Fruit fly (Drosophila melanogaster) whole organism, embryonic: ENCODE data around the gene CG12661.
A peak's percentile ranks its signal among the peaks of the same experiment; 100 is the strongest.

Source experiments
- ATbp ChIP-seq: fragments of 200-800 bp; sonication (Bioruptor generic); optimal IDR thresholded peaks from 2 replicates; lab custom pipeline; 2017; ENCODE audit warnings: missing biosample characterization, mild to moderate bottlenecking, missing genetic modification characterization, missing genetic modification reagents
- Adf1 ChIP-seq: fragments of 200-800 bp; sonication (Bioruptor generic); IDR thresholded peaks from 2 replicates; pipeline ENCODE4 v1.3.6; 2022; ENCODE audit warnings: missing biosample characterization, missing genetic modification characterization
- Aef1 ChIP-seq: fragments of 200-800 bp; sonication (Bioruptor generic); IDR thresholded peaks from 3 replicates; pipeline ENCODE4 v1.3.6; 2022; ENCODE audit warnings: missing biosample characterization, missing genetic modification characterization
- Atf3 ChIP-seq: fragments of 200-800 bp; sonication (Bioruptor generic); optimal IDR thresholded peaks from 3 replicates; lab custom pipeline; 2016; ENCODE audit warnings: missing biosample characterization, missing genetic modification characterization
- BtbVII ChIP-seq: fragments of 200-800 bp; sonication (Bioruptor generic); optimal IDR thresholded peaks from 3 replicates; lab custom pipeline; 2017; ENCODE audit warnings: missing biosample characterization, mild to moderate bottlenecking, missing genetic modification characterization
- CG10274 ChIP-seq: fragments of 200-800 bp; sonication (Bioruptor generic); optimal IDR thresholded peaks from 3 replicates; lab custom pipeline; 2017; ENCODE audit warnings: missing biosample characterization, mild to moderate bottlenecking, missing genetic modification characterization
- CG10565 ChIP-seq: fragments of 200-800 bp; sonication (Bioruptor generic); optimal IDR thresholded peaks from 3 replicates; lab custom pipeline; 2016; ENCODE audit warnings: missing biosample characterization, mild to moderate bottlenecking, missing genetic modification characterization
- CG11398 ChIP-seq: fragments of 200-800 bp; sonication (Bioruptor generic); optimal IDR thresholded peaks from 2 replicates; lab custom pipeline; 2016; ENCODE audit warnings: missing biosample characterization, missing genetic modification characterization
- CG12236 ChIP-seq: fragments of 200-800 bp; sonication (Bioruptor generic); optimal IDR thresholded peaks from 2 replicates; lab custom pipeline; 2016; ENCODE audit warnings: missing biosample characterization, missing genetic modification characterization
- CG13296 ChIP-seq: fragments of 200-800 bp; sonication (Bioruptor generic); optimal IDR thresholded peaks from 3 replicates; lab custom pipeline; 2018; ENCODE audit warnings: missing biosample characterization, mild to moderate bottlenecking, missing genetic modification characterization
- CG14710 ChIP-seq: fragments of 200-800 bp; sonication (Bioruptor generic); optimal IDR thresholded peaks from 3 replicates; lab custom pipeline; 2019; ENCODE audit warnings: missing biosample characterization, mild to moderate bottlenecking, missing genetic modification characterization, moderate library complexity
- CG15269 ChIP-seq: fragments of 200-800 bp; sonication (Bioruptor generic); optimal IDR thresholded peaks from 2 replicates; lab custom pipeline; 2018; ENCODE audit warnings: missing biosample characterization, mild to moderate bottlenecking, missing genetic modification characterization, moderate library complexity
- CG18262 ChIP-seq: fragments of 200-800 bp; optimal IDR thresholded peaks from 3 replicates; lab custom pipeline; 2019; ENCODE audit warnings: missing biosample characterization, mild to moderate bottlenecking, missing genetic modification characterization, moderate library complexity
- CG18599 ChIP-seq: fragments of 200-800 bp; sonication (Bioruptor generic); optimal IDR thresholded peaks from 3 replicates; lab custom pipeline; 2017; ENCODE audit warnings: missing biosample characterization, missing genetic modification characterization, mild to moderate bottlenecking, moderate library complexity, missing genetic modification reagents
- CG2199 ChIP-seq: fragments of 200-800 bp; sonication (Bioruptor generic); IDR thresholded peaks from 3 replicates; pipeline ENCODE4 v1.3.6; 2022; ENCODE audit warnings: missing biosample characterization, missing genetic modification characterization
- CG31388 ChIP-seq: fragments of 200-800 bp; sonication (Bioruptor generic); optimal IDR thresholded peaks from 2 replicates; lab custom pipeline; 2016; ENCODE audit warnings: missing biosample characterization, missing genetic modification characterization
- CG34422 ChIP-seq: fragments of 200-800 bp; sonication (Bioruptor generic); IDR thresholded peaks from 3 replicates; pipeline ENCODE4 v1.3.6; 2022; ENCODE audit warnings: missing biosample characterization, missing genetic modification characterization
- CG6654 ChIP-seq: fragments of 200-800 bp; sonication (Bioruptor generic); optimal IDR thresholded peaks from 2 replicates; lab custom pipeline; 2017; ENCODE audit warnings: missing biosample characterization, mild to moderate bottlenecking, missing genetic modification characterization
- Dad ChIP-seq: fragments of 200-800 bp; sonication (Bioruptor generic); optimal IDR thresholded peaks from 3 replicates; lab custom pipeline; 2016; ENCODE audit warnings: missing biosample characterization, missing genetic modification characterization
- Dfd ChIP-seq, 2 experiments: fragments of >200 bp; optimal IDR thresholded peaks; 2 replicates each; lab custom pipeline; 2017; ENCODE audit warnings: missing biosample characterization in 2 of 2, missing genetic modification characterization in 2 of 2
- GATAe ChIP-seq: fragments of 200-800 bp; sonication (Bioruptor generic); conservative IDR thresholded peaks from 2 replicates; pipeline ENCODE4 v1.3.6; 2022; ENCODE audit warnings: missing biosample characterization, missing genetic modification characterization
- Gug ChIP-seq: fragments of 200-800 bp; sonication (Bioruptor generic); IDR thresholded peaks from 4 replicates; pipeline ENCODE4 v1.3.6; 2022; ENCODE audit warnings: missing biosample characterization, missing genetic modification characterization
- H15 ChIP-seq: fragments of 200-800 bp; sonication (Bioruptor generic); IDR thresholded peaks from 3 replicates; pipeline ENCODE4 v1.3.6; 2022; ENCODE audit warnings: missing biosample characterization, missing genetic modification characterization
- H2.0 ChIP-seq: fragments of 200-800 bp; sonication (Bioruptor generic); IDR thresholded peaks from 2 replicates; pipeline ENCODE4 v1.3.6; 2022; ENCODE audit warnings: missing biosample characterization, missing genetic modification characterization
- HLH54F ChIP-seq: fragments of 200-800 bp; sonication (Bioruptor generic); optimal IDR thresholded peaks from 3 replicates; lab custom pipeline; 2016; ENCODE audit warnings: missing biosample characterization, missing genetic modification characterization
- HmgZ ChIP-seq: fragments of 200-800 bp; sonication (Bioruptor generic); optimal IDR thresholded peaks from 2 replicates; lab custom pipeline; 2018; ENCODE audit warnings: missing biosample characterization, mild to moderate bottlenecking, missing genetic modification characterization
- Lpt ChIP-seq: fragments of >200 bp; optimal IDR thresholded peaks from 2 replicates; lab custom pipeline; 2018; ENCODE audit warnings: missing biosample characterization, missing genetic modification characterization
- Mad ChIP-seq: fragments of 200-800 bp; sonication (Bioruptor generic); optimal IDR thresholded peaks from 2 replicates; lab custom pipeline; 2016; ENCODE audit warnings: missing biosample characterization, missing genetic modification characterization
- Rx ChIP-seq: fragments of 200-800 bp; sonication (Bioruptor generic); IDR thresholded peaks from 2 replicates; pipeline ENCODE4 v1.3.6; 2022; ENCODE audit warnings: missing biosample characterization, missing genetic modification characterization
- Sox102F ChIP-seq: fragments of 200-800 bp; sonication (Bioruptor generic); optimal IDR thresholded peaks from 2 replicates; lab custom pipeline; 2018; ENCODE audit warnings: missing biosample characterization, mild to moderate bottlenecking, missing genetic modification characterization, moderate library complexity
- Usf ChIP-seq: fragments of 200-800 bp; sonication (Bioruptor generic); optimal IDR thresholded peaks from 2 replicates; lab custom pipeline; 2017; ENCODE audit warnings: missing genotype, missing biosample characterization, missing genetic modification characterization
- bab2 ChIP-seq: fragments of 200-800 bp; sonication (Bioruptor generic); optimal IDR thresholded peaks from 2 replicates; lab custom pipeline; 2016; ENCODE audit warnings: missing biosample characterization, missing genetic modification characterization
- br ChIP-seq: fragments of >200 bp; optimal IDR thresholded peaks from 2 replicates; lab custom pipeline; 2017
- cad ChIP-seq: fragments of >200 bp; optimal IDR thresholded peaks from 2 replicates; lab custom pipeline; 2017; ENCODE audit warnings: missing biosample characterization, missing genetic modification characterization
- caup ChIP-seq: fragments of 200-800 bp; sonication (Bioruptor generic); optimal IDR thresholded peaks from 3 replicates; lab custom pipeline; 2017; ENCODE audit warnings: missing biosample characterization, mild to moderate bottlenecking, missing genetic modification characterization, moderate library complexity; ENCODE audit not compliant: severe bottlenecking
- crc ChIP-seq: fragments of 200-800 bp; sonication (Bioruptor generic); optimal IDR thresholded peaks from 2 replicates; lab custom pipeline; 2016; ENCODE audit warnings: missing biosample characterization, missing genetic modification characterization
- crp ChIP-seq, 2 experiments: fragments of 200-800 bp; sonication (Bioruptor generic); optimal IDR thresholded peaks; 2 replicates in 1 of 2; 3 replicates in 1 of 2; lab custom pipeline; 2017; ENCODE audit warnings: missing biosample characterization in 2 of 2, missing genetic modification characterization in 2 of 2, mild to moderate bottlenecking in 1 of 2, moderate library complexity in 1 of 2
- ems ChIP-seq: fragments of 200-800 bp; sonication (Bioruptor generic); optimal IDR thresholded peaks from 3 replicates; lab custom pipeline; 2016; ENCODE audit warnings: missing biosample characterization, missing genetic modification characterization
- esg ChIP-seq: fragments of 200-800 bp; sonication (Bioruptor generic); conservative IDR thresholded peaks from 2 replicates; pipeline ENCODE4 v1.3.6; 2022; ENCODE audit warnings: missing biosample characterization, missing genetic modification characterization
- gcm ChIP-seq: fragments of 200-800 bp; sonication (Bioruptor generic); optimal IDR thresholded peaks from 2 replicates; lab custom pipeline; 2019; ENCODE audit warnings: missing biosample characterization, mild to moderate bottlenecking, missing genetic modification characterization, moderate library complexity
- gcm2 ChIP-seq: fragments of 200-800 bp; sonication (Bioruptor generic); optimal IDR thresholded peaks from 2 replicates; lab custom pipeline; 2016; ENCODE audit warnings: missing biosample characterization, missing genetic modification characterization
- hbn ChIP-seq: fragments of 200-800 bp; sonication (Bioruptor generic); IDR thresholded peaks from 2 replicates; pipeline ENCODE4 v1.3.6; 2022; ENCODE audit warnings: missing biosample characterization, missing genetic modification characterization; ENCODE audit not compliant: partially characterized antibody
- lmd ChIP-seq: fragments of 200-800 bp; sonication (Bioruptor generic); IDR thresholded peaks from 2 replicates; pipeline ENCODE4 v1.3.6; 2022; ENCODE audit warnings: missing biosample characterization, missing genetic modification characterization
- mam ChIP-seq: fragments of 200-800 bp; sonication (Bioruptor generic); optimal IDR thresholded peaks from 3 replicates; lab custom pipeline; 2016; ENCODE audit warnings: missing biosample characterization, missing genetic modification characterization
- pfk ChIP-seq: fragments of 200-800 bp; sonication (Bioruptor generic); optimal IDR thresholded peaks from 2 replicates; lab custom pipeline; 2018; ENCODE audit warnings: missing biosample characterization, mild to moderate bottlenecking, missing genetic modification characterization, moderate library complexity
- psq ChIP-seq: fragments of 200-800 bp; sonication (Bioruptor generic); optimal IDR thresholded peaks from 2 replicates; lab custom pipeline; 2017; ENCODE audit warnings: missing biosample characterization, missing genetic modification characterization
- pum ChIP-seq: fragments of 200-800 bp; sonication (Bioruptor generic); optimal IDR thresholded peaks from 2 replicates; lab custom pipeline; 2016; ENCODE audit warnings: missing biosample characterization, missing genetic modification characterization
- pzg ChIP-seq: fragments of 200-800 bp; sonication (Bioruptor generic); optimal IDR thresholded peaks from 3 replicates; lab custom pipeline; 2018; ENCODE audit warnings: missing biosample characterization, mild to moderate bottlenecking, missing genetic modification characterization, moderate library complexity
- repo ChIP-seq: fragments of 200-800 bp; sonication (Bioruptor generic); optimal IDR thresholded peaks from 2 replicates; lab custom pipeline; 2016; ENCODE audit warnings: missing biosample characterization, missing genetic modification characterization
- shn ChIP-seq: fragments of 200-800 bp; sonication (Bioruptor generic); optimal IDR thresholded peaks from 3 replicates; lab custom pipeline; 2016; ENCODE audit warnings: missing biosample characterization, missing genetic modification characterization
- trh ChIP-seq: fragments of 200-800 bp; sonication (Bioruptor generic); optimal IDR thresholded peaks from 2 replicates; lab custom pipeline; 2016; ENCODE audit warnings: missing biosample characterization, missing genetic modification characterization

The CG12661 gene

DNA sequence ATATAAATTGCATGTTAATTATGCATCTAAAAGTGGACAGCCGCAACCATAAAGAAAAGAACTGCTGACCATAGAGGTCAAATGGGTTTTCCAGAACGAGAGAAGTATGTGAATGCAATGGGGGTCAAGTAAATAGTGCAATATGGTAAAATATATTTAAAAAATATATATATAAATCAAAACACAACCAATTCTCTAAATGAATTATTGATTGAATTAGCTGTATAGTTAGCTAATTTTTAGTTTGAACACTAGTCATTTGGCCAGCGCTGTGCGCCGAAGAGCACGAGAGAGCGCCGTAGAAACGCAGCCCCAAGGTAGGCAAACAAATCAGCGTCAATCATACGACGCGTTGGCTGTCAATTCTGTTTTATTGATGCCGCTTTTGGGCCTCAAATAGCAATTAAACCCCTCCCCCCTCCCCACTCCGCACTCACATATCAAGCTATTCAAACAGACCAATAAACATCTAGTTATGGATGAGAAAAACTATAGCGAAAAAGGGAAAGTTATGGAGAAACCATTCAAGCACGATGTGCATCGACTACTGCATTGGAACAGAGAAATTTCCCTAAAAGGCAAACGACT lies 44.4 kb downstream of the CG12661 start (continued):
- TF ChIP-seq crc (GFP tag; lab: Kevin White, UChicago), result no peak
- TF ChIP-seq repo (GFP tag; lab: Kevin White, UChicago), result no peak
- TF ChIP-seq mam (GFP tag; lab: Kevin White, UChicago), result peak; percentile 26
- peak; percentile 82 for TF ChIP-seq H15 (GFP tag; lab: Robert Waterston, UW)
- TF ChIP-seq pum (GFP tag; lab: Kevin White, UChicago), result no peak
- TF ChIP-seq GATAe (GFP tag; lab: Robert Waterston, UW), result peak; percentile 39; the same call in 1 of the 2 replicates
- TF ChIP-seq CG6654 (GFP tag; lab: Kevin White, UChicago), result peak; percentile 53
- TF ChIP-seq CG10565 (GFP tag; lab: Kevin White, UChicago), result no peak
- no peak for TF ChIP-seq pzg (GFP tag; lab: Kevin White, UChicago)
- peak in 1 of 2 experiments; percentile 9 for TF ChIP-seq crp (GFP tag; optimal IDR thresholded peaks at IDR 0.05; lab: Kevin White, UChicago)
- TF ChIP-seq lmd, result peak; percentile 88
- TF ChIP-seq Dfd (GFP tag; optimal IDR thresholded peaks at IDR 0.05; lab: Kevin White, UChicago), result no peak
- TF ChIP-seq Gug (GFP tag; lab: Robert Waterston, UW), result peak; percentile 65
- TF ChIP-seq shn, result no peak
- TF ChIP-seq Atf3, result no peak
- no peak for TF ChIP-seq pfk (GFP tag; lab: Kevin White, UChicago)
- peak; percentile 56 for TF ChIP-seq psq
- peak; percentile 26 for TF ChIP-seq Usf
- TF ChIP-seq Mad, result peak; percentile 16
- TF ChIP-seq ATbp, result peak; percentile 83
- peak; percentile 88 for TF ChIP-seq CG34422 (GFP tag; lab: Robert Waterston, UW)
- TF ChIP-seq HmgZ (tag; lab: Kevin White, UChicago), result peak; percentile 75
- TF ChIP-seq trh (GFP tag; lab: Kevin White, UChicago), result no peak
- no peak for TF ChIP-seq br (lab: Kevin White, UChicago)
- TF ChIP-seq CG31388 (GFP tag; lab: Kevin White, UChicago), result no peak
- TF ChIP-seq CG2199 (GFP tag; lab: Robert Waterston, UW), result peak; percentile 81; the same call in 1 of the 3 replicates
- peak; percentile 78 for TF ChIP-seq CG13296 (GFP tag; lab: Kevin White, UChicago)
- peak; percentile 46 for TF ChIP-seq CG10274 (GFP tag; lab: Kevin White, UChicago)
- peak; percentile 88 for TF ChIP-seq CG15269 (tag; lab: Kevin White, UChicago)
- no peak for TF ChIP-seq CG12236 (GFP tag; lab: Kevin White, UChicago)
- TF ChIP-seq ems (GFP tag; lab: Kevin White, UChicago), result no peak
- peak; percentile 74 for TF ChIP-seq Rx (GFP tag; lab: Robert Waterston, UW)
- TF ChIP-seq Dad, result no peak
- no peak for TF ChIP-seq CG11398 (GFP tag; lab: Kevin White, UChicago)
- TF ChIP-seq BtbVII (GFP tag; lab: Kevin White, UChicago), result peak; percentile 78
- TF ChIP-seq Sox102F (GFP tag; lab: Kevin White, UChicago), result peak; percentile 85
- peak; percentile 82 for TF ChIP-seq caup
- peak; percentile 79 for TF ChIP-seq Aef1 (GFP tag; lab: Robert Waterston, UW)
- peak; percentile 82 for TF ChIP-seq CG18599
- TF ChIP-seq H2.0 (GFP tag; lab: Robert Waterston, UW), result peak; percentile 83
- peak; percentile 73 for TF ChIP-seq CG14710 (tag; lab: Kevin White, UChicago)
- TF ChIP-seq HLH54F (GFP tag; lab: Kevin White, UChicago), result no peak
- no peak for TF ChIP-seq Lpt (GFP tag; lab: Kevin White, UChicago)
- TF ChIP-seq CG18262 (tag; lab: Kevin White, UChicago), result peak; percentile 87
- peak; percentile 79 for TF ChIP-seq gcm
- no peak for TF ChIP-seq hbn (GFP tag; lab: Robert Waterston, UW)
- TF ChIP-seq esg (GFP tag; lab: Robert Waterston, UW), result peak; percentile 87
- no peak for TF ChIP-seq gcm2 (GFP tag; lab: Kevin White, UChicago)
- TF ChIP-seq Adf1 (GFP tag; lab: Robert Waterston, UW), result peak; percentile 56
- TF ChIP-seq cad (GFP tag; lab: Kevin White, UChicago), result no peak
- peak; percentile 24 for TF ChIP-seq bab2
